Fruit fly (Drosophila melanogaster) whole organism, embryonic: Measurements from ENCODE around the gene CG32259.

Source experiments
- Asciz ChIP-seq: fragments of 200-800 bp; sonication (Bioruptor generic); optimal IDR thresholded peaks from 2 replicates; lab custom pipeline; 2017; ENCODE audit warnings: missing biosample characterization, mild to moderate bottlenecking, missing genetic modification characterization, missing genetic modification reagents
- Awh ChIP-seq: fragments of 200-800 bp; sonication (Bioruptor generic); IDR thresholded peaks from 2 replicates; pipeline ENCODE4, ENCODE4 v1.3.6; 2022; ENCODE audit warnings: missing biosample characterization, missing genetic modification characterization
- Blimp-1 ChIP-seq: fragments of 200-800 bp; sonication (Bioruptor generic); optimal IDR thresholded peaks from 3 replicates; lab custom pipeline; 2018; ENCODE audit warnings: missing biosample characterization, missing genetic modification characterization, mild to moderate bottlenecking, moderate library complexity, missing genetic modification reagents
- CG10274 ChIP-seq: fragments of 200-800 bp; sonication (Bioruptor generic); optimal IDR thresholded peaks from 3 replicates; lab custom pipeline; 2017; ENCODE audit warnings: missing biosample characterization, mild to moderate bottlenecking, missing genetic modification characterization
- CG10321 ChIP-seq: fragments of 200-800 bp; sonication (Bioruptor generic); IDR thresholded peaks from 2 replicates; pipeline ENCODE4 v1.3.6; 2022; ENCODE audit warnings: missing biosample characterization, missing genetic modification characterization
- CG11093 ChIP-seq: fragments of 200-800 bp; sonication (Bioruptor generic); IDR thresholded peaks from 3 replicates; pipeline ENCODE4 v1.3.6; 2022; ENCODE audit warnings: missing biosample characterization, missing genetic modification characterization
- CG13123 ChIP-seq: fragments of 200-800 bp; sonication (Bioruptor generic); optimal IDR thresholded peaks from 2 replicates; lab custom pipeline; 2016; ENCODE audit warnings: missing biosample characterization, missing genetic modification characterization
- CG15011 ChIP-seq: fragments of 200-800 bp; sonication (Bioruptor generic); optimal IDR thresholded peaks from 3 replicates; lab custom pipeline; 2018; ENCODE audit warnings: missing biosample characterization, mild to moderate bottlenecking, missing genetic modification characterization
- CG15696 ChIP-seq: fragments of 200-800 bp; sonication (Bioruptor generic); optimal IDR thresholded peaks from 2 replicates; lab custom pipeline; 2019; ENCODE audit warnings: missing biosample characterization, mild to moderate bottlenecking, missing genetic modification characterization, moderate library complexity
- CG1602 ChIP-seq: fragments of 200-800 bp; sonication (Bioruptor generic); optimal IDR thresholded peaks from 3 replicates; lab custom pipeline; 2016; ENCODE audit warnings: missing biosample characterization, missing genetic modification characterization
- CG2116 ChIP-seq: fragments of 200-800 bp; sonication (Bioruptor generic); optimal IDR thresholded peaks from 3 replicates; lab custom pipeline; 2018; ENCODE audit warnings: missing biosample characterization, mild to moderate bottlenecking, missing genetic modification characterization
- CG2129 ChIP-seq: fragments of 200-800 bp; sonication (Bioruptor generic); IDR thresholded peaks from 2 replicates; pipeline ENCODE4 v1.3.6; 2022; ENCODE audit warnings: missing biosample characterization, missing genetic modification characterization; ENCODE audit not compliant: partially characterized antibody
- CG2202 ChIP-seq: fragments of 200-800 bp; sonication (Bioruptor generic); optimal IDR thresholded peaks from 2 replicates; lab custom pipeline; 2018; ENCODE audit warnings: missing biosample characterization, mild to moderate bottlenecking, missing genetic modification characterization
- CG4707 ChIP-seq: fragments of 200-800 bp; sonication (Bioruptor generic); optimal IDR thresholded peaks from 2 replicates; lab custom pipeline; 2018; ENCODE audit warnings: missing biosample characterization, mild to moderate bottlenecking, missing genetic modification characterization, moderate library complexity
- CG6272 ChIP-seq: fragments of 200-800 bp; sonication (Bioruptor generic); IDR thresholded peaks from 2 replicates; pipeline ENCODE4 v1.3.6; 2022; ENCODE audit warnings: missing biosample characterization, missing genetic modification characterization
- CG8924 ChIP-seq: fragments of 200-800 bp; optimal IDR thresholded peaks from 3 replicates; lab custom pipeline; 2019; ENCODE audit warnings: missing biosample characterization, mild to moderate bottlenecking, missing genetic modification characterization, moderate library complexity
- Dip2 ChIP-seq: fragments of 200-800 bp; sonication (Bioruptor generic); IDR thresholded peaks from 2 replicates; pipeline ENCODE4 v1.3.6; 2022; ENCODE audit warnings: missing biosample characterization, missing genetic modification characterization
- Doc3 ChIP-seq: fragments of 200-800 bp; sonication (Bioruptor generic); IDR thresholded peaks from 3 replicates; pipeline ENCODE4 v1.3.6; 2022; ENCODE audit warnings: missing biosample characterization, missing genetic modification characterization; ENCODE audit not compliant: partially characterized antibody
- E2f2 ChIP-seq: fragments of 200-800 bp; sonication (Bioruptor generic); IDR thresholded peaks from 2 replicates; pipeline ENCODE4 v1.3.6; 2022; ENCODE audit warnings: missing biosample characterization, missing genetic modification characterization
- Fer1 ChIP-seq: fragments of 200-800 bp; sonication (Bioruptor generic); optimal IDR thresholded peaks from 2 replicates; lab custom pipeline; 2017; ENCODE audit warnings: missing biosample characterization, mild to moderate bottlenecking, missing genetic modification characterization
- Hr3 ChIP-seq: fragments of 200-800 bp; sonication (Bioruptor generic); optimal IDR thresholded peaks from 3 replicates; lab custom pipeline; 2016; ENCODE audit warnings: missing biosample characterization, missing genetic modification characterization
- Hsf ChIP-seq: fragments of 200-800 bp; sonication (Bioruptor generic); optimal IDR thresholded peaks from 3 replicates; lab custom pipeline; 2016; ENCODE audit warnings: missing biosample characterization, missing genetic modification characterization
- Opbp ChIP-seq: fragments of 200-800 bp; sonication (Bioruptor generic); IDR thresholded peaks from 3 replicates; pipeline ENCODE4 v1.3.6; 2022; ENCODE audit warnings: missing biosample characterization, missing genetic modification characterization; ENCODE audit not compliant: partially characterized antibody
- Stat92E ChIP-seq, 3 experiments: fragments of >200 bp in 2 of 3; fragments of 200-800 bp in 1 of 3; sonication (Bioruptor generic) in 1 of 3; optimal IDR thresholded peaks; 2 replicates each; lab custom pipeline; 2017 to 2019; ENCODE audit warnings: missing biosample characterization in 3 of 3, missing genetic modification characterization in 3 of 3, mild to moderate bottlenecking in 1 of 3, moderate library complexity in 1 of 3
- Taf1 ChIP-seq: fragments of 200-800 bp; sonication (Bioruptor generic); IDR thresholded peaks from 2 replicates; pipeline ENCODE4 v1.3.6; 2022; ENCODE audit warnings: missing biosample characterization, missing genetic modification characterization
- Vsx1 ChIP-seq: fragments of 200-800 bp; sonication (Bioruptor generic); optimal IDR thresholded peaks from 2 replicates; lab custom pipeline; 2017; ENCODE audit warnings: missing biosample characterization, mild to moderate bottlenecking, missing genetic modification characterization, missing genetic modification reagents
- Xrp1 ChIP-seq: fragments of 200-800 bp; sonication (Bioruptor generic); IDR thresholded peaks from 2 replicates; pipeline ENCODE4 v1.3.6; 2022; ENCODE audit warnings: missing biosample characterization, missing genetic modification characterization
- chm ChIP-seq: fragments of 200-800 bp; sonication (Bioruptor generic); IDR thresholded peaks from 2 replicates; pipeline ENCODE4 v1.3.6; 2022; ENCODE audit warnings: missing biosample characterization, missing genetic modification characterization
- chn ChIP-seq: fragments of 200-800 bp; sonication (Bioruptor generic); optimal IDR thresholded peaks from 2 replicates; lab custom pipeline; 2016; ENCODE audit warnings: missing biosample characterization, missing genetic modification characterization
- da ChIP-seq: fragments of 200-800 bp; sonication (Bioruptor generic); optimal IDR thresholded peaks from 2 replicates; lab custom pipeline; 2016; ENCODE audit warnings: missing biosample characterization, missing genetic modification characterization
- dmrt99B ChIP-seq: fragments of 200-800 bp; sonication (Bioruptor generic); optimal IDR thresholded peaks from 2 replicates; lab custom pipeline; 2018; ENCODE audit warnings: missing biosample characterization, mild to moderate bottlenecking, missing genetic modification characterization, moderate library complexity
- en ChIP-seq: fragments of 200-800 bp; sonication (Bioruptor generic); optimal IDR thresholded peaks from 2 replicates; lab custom pipeline; 2016; ENCODE audit warnings: missing biosample characterization, missing genetic modification characterization
- fd64A ChIP-seq: fragments of 200-800 bp; sonication (Bioruptor generic); optimal IDR thresholded peaks from 3 replicates; lab custom pipeline; 2018; ENCODE audit warnings: missing biosample characterization, mild to moderate bottlenecking, missing genetic modification characterization
- hth ChIP-seq: fragments of >200 bp; optimal IDR thresholded peaks from 2 replicates; lab custom pipeline; 2017; ENCODE audit warnings: inconsistent platforms
- jumu ChIP-seq: fragments of 200-800 bp; sonication (Bioruptor generic); optimal IDR thresholded peaks from 3 replicates; lab custom pipeline; 2016; ENCODE audit warnings: missing biosample characterization, missing genetic modification characterization
- kah ChIP-seq: fragments of 200-800 bp; sonication (Bioruptor generic); optimal IDR thresholded peaks from 2 replicates; lab custom pipeline; 2018; ENCODE audit warnings: missing biosample characterization, mild to moderate bottlenecking, missing genetic modification characterization
- mam ChIP-seq: fragments of 200-800 bp; sonication (Bioruptor generic); optimal IDR thresholded peaks from 3 replicates; lab custom pipeline; 2016; ENCODE audit warnings: missing biosample characterization, missing genetic modification characterization
- nom ChIP-seq: fragments of 200-800 bp; sonication (Bioruptor generic); optimal IDR thresholded peaks from 2 replicates; lab custom pipeline; 2017; ENCODE audit warnings: missing biosample characterization, missing genetic modification characterization, mild to moderate bottlenecking, moderate library complexity, missing genetic modification reagents
- org-1 ChIP-seq: fragments of 200-800 bp; sonication (Bioruptor generic); optimal IDR thresholded peaks from 2 replicates; lab custom pipeline; 2017; ENCODE audit warnings: missing biosample characterization, missing genetic modification characterization
- pb ChIP-seq: fragments of 200-800 bp; sonication (Bioruptor generic); optimal IDR thresholded peaks from 3 replicates; lab custom pipeline; 2016; ENCODE audit warnings: missing biosample characterization, missing genetic modification characterization
- prd ChIP-seq, 3 experiments: fragments of >200 bp in 2 of 3; fragments of 200-800 bp in 1 of 3; sonication (Bioruptor generic) in 1 of 3; optimal IDR thresholded peaks in 2 of 3; IDR thresholded peaks in 1 of 3; 2 replicates in 2 of 3; 3 replicates in 1 of 3; pipeline versions ENCODE4 v1.3.6 to Lab custom; 2017 to 2022; ENCODE audit warnings: missing biosample characterization in 1 of 3, missing genetic modification characterization in 1 of 3
- psq ChIP-seq: fragments of 200-800 bp; sonication (Bioruptor generic); optimal IDR thresholded peaks from 2 replicates; lab custom pipeline; 2017; ENCODE audit warnings: missing biosample characterization, missing genetic modification characterization
- row ChIP-seq: fragments of 200-800 bp; sonication (Bioruptor generic); IDR thresholded peaks from 3 replicates; pipeline ENCODE4 v1.3.6; 2022; ENCODE audit warnings: missing biosample characterization, missing genetic modification characterization
- scrt ChIP-seq: fragments of 200-800 bp; sonication (Bioruptor generic); optimal IDR thresholded peaks from 2 replicates; lab custom pipeline; 2018; ENCODE audit warnings: missing biosample characterization, mild to moderate bottlenecking, missing genetic modification characterization, moderate library complexity
- sim ChIP-seq: fragments of 200-800 bp; sonication (Bioruptor generic); IDR thresholded peaks from 2 replicates; pipeline ENCODE4 v1.3.6; 2022; ENCODE audit warnings: missing biosample characterization, missing genetic modification characterization
- slbo ChIP-seq: fragments of 200-800 bp; sonication (Bioruptor generic); IDR thresholded peaks from 2 replicates; pipeline ENCODE4 v1.3.6; 2022; ENCODE audit warnings: missing biosample characterization, missing genetic modification characterization
- twi ChIP-seq: fragments of 200-800 bp; optimal IDR thresholded peaks from 2 replicates; lab custom pipeline; 2019; ENCODE audit warnings: missing biosample characterization, mild to moderate bottlenecking, missing genetic modification characterization, moderate library complexity
- unpg ChIP-seq: fragments of 200-800 bp; sonication (Bioruptor generic); optimal IDR thresholded peaks from 3 replicates; lab custom pipeline; 2018; ENCODE audit warnings: missing biosample characterization, mild to moderate bottlenecking, missing genetic modification characterization, moderate library complexity
- wor ChIP-seq: fragments of 200-800 bp; sonication (Bioruptor generic); IDR thresholded peaks from 2 replicates; pipeline ENCODE4 v1.3.6; 2022; ENCODE audit warnings: missing biosample characterization, missing genetic modification characterization

Gene CG32259

dm6 chr3L:4070221-4070995 is 1.2 kb downstream of the CG32259 start (continued):
- TF ChIP-seq CG11093 (GFP tag; lab: Robert Waterston, UW): peak; percentile 83
- TF ChIP-seq psq (GFP tag; lab: Kevin White, UChicago): peak; percentile 41
- peak; percentile 62 for TF ChIP-seq fd64A (GFP tag; lab: Kevin White, UChicago)
- TF ChIP-seq Hr3 (GFP tag; lab: Kevin White, UChicago): peak; percentile 77
- peak; percentile 83 for TF ChIP-seq Fer1
- no peak for TF ChIP-seq CG2202
- peak; percentile 88 for TF ChIP-seq pb (GFP tag; lab: Kevin White, UChicago)
- peak; percentile 90 for TF ChIP-seq jumu
- TF ChIP-seq scrt (GFP tag; lab: Kevin White, UChicago): peak; percentile 77
- no peak for TF ChIP-seq Stat92E (GFP tag; optimal IDR thresholded peaks at IDR 0.05; lab: Kevin White, UChicago)
- TF ChIP-seq unpg (GFP tag; lab: Kevin White, UChicago): peak; percentile 90
- TF ChIP-seq Hsf (GFP tag; lab: Kevin White, UChicago): peak; percentile 92
- no peak for TF ChIP-seq Opbp (GFP tag; lab: Robert Waterston, UW)
- TF ChIP-seq row (GFP tag; lab: Robert Waterston, UW): peak; percentile 96
- TF ChIP-seq wor (GFP tag; lab: Robert Waterston, UW): peak; percentile 89
- peak; percentile 90 for TF ChIP-seq chn (GFP tag; lab: Kevin White, UChicago)
- peak; percentile 63 for TF ChIP-seq kah
- peak; percentile 72 for TF ChIP-seq CG4707
- TF ChIP-seq CG10274 (GFP tag; lab: Kevin White, UChicago): peak; percentile 86
- peak; percentile 69 for TF ChIP-seq CG13123 (GFP tag; lab: Kevin White, UChicago)
- peak; percentile 76 for TF ChIP-seq Blimp-1 (GFP tag; lab: Kevin White, UChicago)
- TF ChIP-seq CG8924: peak; percentile 81
- no peak for TF ChIP-seq Doc3
- TF ChIP-seq CG15011 (GFP tag; lab: Kevin White, UChicago): peak; percentile 73
- peak; percentile 13 for TF ChIP-seq CG2116 (GFP tag; lab: Kevin White, UChicago)
- TF ChIP-seq Xrp1 (GFP tag; lab: Robert Waterston, UW): peak; percentile 90
- TF ChIP-seq CG1602: peak; percentile 72
- TF ChIP-seq CG6272 (GFP tag; lab: Robert Waterston, UW): peak; percentile 78
- peak; percentile 63 for TF ChIP-seq org-1
- peak; percentile 84 for TF ChIP-seq nom
- TF ChIP-seq Asciz (GFP tag; lab: Kevin White, UChicago): peak; percentile 67
- TF ChIP-seq Dip2: peak; percentile 55
- peak; percentile 85 for TF ChIP-seq en (GFP tag; lab: Kevin White, UChicago)
- peak; percentile 90 for TF ChIP-seq Awh (GFP tag; lab: Robert Waterston, UW)
- TF ChIP-seq mam: peak; percentile 85
- peak; percentile 18 for TF ChIP-seq CG15696 (tag; lab: Kevin White, UChicago)
- TF ChIP-seq CG2129: no peak
- TF ChIP-seq Taf1 (GFP tag; lab: Robert Waterston, UW): peak; percentile 85
- peak; percentile 77 for TF ChIP-seq CG10321 (GFP tag; lab: Robert Waterston, UW)
- no peak for TF ChIP-seq hth (lab: Kevin White, UChicago)
- TF ChIP-seq dmrt99B: peak; percentile 87
- TF ChIP-seq Vsx1 (GFP tag; lab: Kevin White, UChicago): peak; percentile 63
- TF ChIP-seq slbo: peak; percentile 97
- TF ChIP-seq prd (optimal IDR thresholded peaks at IDR 0.05; lab: Kevin White, UChicago): no peak
- TF ChIP-seq prd (GFP tag; IDR thresholded peaks at IDR 0.05; lab: Robert Waterston, UW): peak; percentile 92
- peak; percentile 33 for TF ChIP-seq twi
- TF ChIP-seq da: peak; percentile 68
- TF ChIP-seq chm: no peak
- peak; percentile 69 for TF ChIP-seq E2f2 (GFP tag; lab: Robert Waterston, UW)
- TF ChIP-seq sim (GFP tag; lab: Robert Waterston, UW): peak; percentile 72; the same call in 1 of the 2 replicates
